Worm (Caenorhabditis elegans) whole organism, young adult: ENCODE measurements around the gene dhhc-4.

Source experiments
- T26A5.8 ChIP-seq: sonication (generic microtip); optimal IDR thresholded peaks from 2 replicates; lab custom pipeline; 2016; ENCODE audit warnings: missing genetic modification characterization, missing compliant biosample characterization
- lsy-27 ChIP-seq: sonication (generic microtip); optimal IDR thresholded peaks from 2 replicates; lab custom pipeline; 2017; ENCODE audit warnings: missing genetic modification characterization, mild to moderate bottlenecking, missing compliant biosample characterization, antibody characterized with exemption, missing genotype, borderline replicate concordance; ENCODE audit not compliant: insufficient read depth
- unc-130 ChIP-seq: sonication (generic microtip); optimal IDR thresholded peaks from 2 replicates; lab custom pipeline; 2016; ENCODE audit warnings: missing genetic modification reagents, missing genetic modification characterization, missing compliant biosample characterization
- ztf-22 ChIP-seq: fragments of 200-800 bp; sonication (Bioruptor generic); optimal IDR thresholded peaks from 2 replicates; lab custom pipeline; 2018; ENCODE audit warnings: mild to moderate bottlenecking, missing genetic modification characterization, moderate library complexity, missing compliant biosample characterization
- ztf-28 ChIP-seq: fragments of 200-800 bp; sonication (Bioruptor generic); IDR thresholded peaks from 2 replicates; pipeline ENCODE4 v1.3.6; 2022; ENCODE audit warnings: missing genetic modification reagents, missing genetic modification characterization, missing compliant biosample characterization

DNA sequence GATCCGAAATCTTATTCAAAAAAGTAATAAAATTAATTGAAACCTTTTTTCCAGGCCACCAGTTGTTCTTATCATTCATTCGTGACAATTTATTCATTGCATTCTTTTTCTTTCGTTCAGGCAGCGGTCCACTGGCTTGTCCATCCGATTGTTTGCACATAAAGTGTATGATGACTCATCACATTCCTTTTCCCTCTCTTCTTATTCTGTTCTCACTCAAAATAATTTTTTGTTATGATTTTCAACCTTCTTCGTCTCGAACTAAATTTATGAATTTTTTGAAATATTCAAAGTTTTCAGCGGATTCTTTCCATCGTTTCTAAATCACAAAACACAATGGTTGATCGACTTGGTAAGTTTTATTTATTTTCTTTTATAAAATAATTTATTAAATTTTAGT is 37.1 kb downstream of the dhhc-4 start, which contains the start of gene ZK632.12:
- TF ChIP-seq ztf-28 (GFP tag; lab: Robert Waterston, UW): no peak
- TF ChIP-seq ztf-22 (GFP tag; lab: Kevin White, UChicago): no peak
- TF ChIP-seq T26A5.8 (tag; lab: Kevin White, UChicago): no peak
- TF ChIP-seq unc-130 (GFP tag; lab: Kevin White, UChicago): no peak
- TF ChIP-seq lsy-27: no peak
